Worm (Caenorhabditis elegans): Measurements from ENCODE around the gene ZK1320.11.

The ZK1320.11 gene

ce11 chrII:9684175-9684574 lies 16.8 kb downstream of the ZK1320.11 start:
- TF ChIP-seq ceh-88 (GFP tag; IDR thresholded peaks at IDR 0.05): no peak
- no peak for TF ChIP-seq nhr-90 (tag; optimal IDR thresholded peaks at IDR 0.05; ENCODE audit: poor library complexity)
- no peak for TF ChIP-seq ces-1 (GFP tag; optimal IDR thresholded peaks at IDR 0.05)
- no peak for TF ChIP-seq nhr-77 (tag; optimal IDR thresholded peaks at IDR 0.05)
- TF ChIP-seq ceh-82 (tag; optimal IDR thresholded peaks at IDR 0.05): no peak
- TF ChIP-seq C16A3.4 (tag; optimal IDR thresholded peaks at IDR 0.05): no peak
- TF ChIP-seq lin-14 (GFP tag; optimal IDR thresholded peaks at IDR 0.05): no peak
- TF ChIP-seq elt-2 (tag; optimal IDR thresholded peaks at IDR 0.05): no peak
- TF ChIP-seq isw-1 (GFP tag; IDR thresholded peaks at IDR 0.05): no peak
- TF ChIP-seq pax-3 (tag; optimal IDR thresholded peaks at IDR 0.05): no peak
- TF ChIP-seq sox-4 (tag; optimal IDR thresholded peaks at IDR 0.05): no peak

ce11 chrII:9686663-9687193 lies 19.3 kb downstream of the ZK1320.11 start, which contains the start of gene ZK1320.9:
Gene ZK1320.9, minus strand, starts transcription at chrII:9686713.
- TF ChIP-seq F16B12.6 (tag; optimal IDR thresholded peaks at IDR 0.05): no peak
- no peak for TF ChIP-seq elt-3 (tag; optimal IDR thresholded peaks at IDR 0.05)
- TF ChIP-seq xbp-1 (tag; optimal IDR thresholded peaks at IDR 0.05): peak; percentile 24
- TF ChIP-seq ama-1 (optimal IDR thresholded peaks at IDR 0.05): no peak
- peak; percentile 67 for TF ChIP-seq mep-1 (tag; optimal IDR thresholded peaks at IDR 0.05)
- peak; percentile 63 for TF ChIP-seq rnt-1 (tag; optimal IDR thresholded peaks at IDR 0.05)
- TF ChIP-seq nhr-19 (GFP tag; conservative IDR thresholded peaks at IDR 0.05): peak; percentile 32; the same call in 1 of the 2 replicates
- TF ChIP-seq ztf-4 (tag; optimal IDR thresholded peaks at IDR 0.05): no peak
- peak; percentile 24 for TF ChIP-seq swsn-7 (tag; optimal IDR thresholded peaks at IDR 0.05)
- no peak for TF ChIP-seq hlh-4 (tag; optimal IDR thresholded peaks at IDR 0.05)
- TF ChIP-seq blmp-1 (tag; optimal IDR thresholded peaks at IDR 0.05): peak; percentile 10
- TF ChIP-seq lin-35 (GFP tag; optimal IDR thresholded peaks at IDR 0.05): peak; percentile 40 to 48
- TF ChIP-seq nhr-237 (tag; optimal IDR thresholded peaks at IDR 0.05): peak; percentile 0
- TF ChIP-seq skn-1 (tag; optimal IDR thresholded peaks at IDR 0.05): peak; percentile 30
- peak; percentile 44 for TF ChIP-seq snu-23 (GFP tag; optimal IDR thresholded peaks at IDR 0.05)
- TF ChIP-seq nhr-71 (tag; optimal IDR thresholded peaks at IDR 0.05): peak; percentile 45
- TF ChIP-seq nhr-77 (tag; optimal IDR thresholded peaks at IDR 0.05): peak; percentile 62
- TF ChIP-seq dpl-1 (GFP tag; optimal IDR thresholded peaks at IDR 0.05): peak; percentile 33 to 59 (median 48)
- TF ChIP-seq lin-15B (tag; optimal IDR thresholded peaks at IDR 0.05): peak; percentile 7
- TF ChIP-seq nhr-11 (tag; optimal IDR thresholded peaks at IDR 0.05): peak; percentile 3
- peak; percentile 50 for TF ChIP-seq lin-14 (GFP tag; optimal IDR thresholded peaks at IDR 0.05)
- TF ChIP-seq lsy-2 (tag; optimal IDR thresholded peaks at IDR 0.05): peak; percentile 28 to 51
- no peak for TF ChIP-seq egl-13 (tag; optimal IDR thresholded peaks at IDR 0.05)
- peak; percentile 83 for TF ChIP-seq nhr-20 (tag; optimal IDR thresholded peaks at IDR 0.05)
- TF ChIP-seq efl-1 (optimal IDR thresholded peaks at IDR 0.05): peak; percentile 39 to 50
- peak; percentile 58 to 74 for TF ChIP-seq efl-1 (GFP tag; optimal IDR thresholded peaks at IDR 0.05 in 1 of 2)
- TF ChIP-seq ceh-82 (tag; optimal IDR thresholded peaks at IDR 0.05): peak in 1 of 3 experiments; percentile 10

ce11 chrII:9690067-9690632 lies 22.7 kb downstream of the ZK1320.11 start:
- TF ChIP-seq ceh-8 (GFP tag; optimal IDR thresholded peaks at IDR 0.05) (peak; percentile 96), unc-86 (tag; optimal IDR thresholded peaks at IDR 0.05) (peak; percentile 39), lir-3 (tag; optimal IDR thresholded peaks at IDR 0.05; ENCODE audit: poor library complexity) (no peak), skn-1 (tag; optimal IDR thresholded peaks at IDR 0.05) (no peak), fkh-10 (GFP tag; optimal IDR thresholded peaks at IDR 0.05) (peak; percentile 98), ces-1 (GFP tag; optimal IDR thresholded peaks at IDR 0.05) (peak; percentile 18), mep-1 (tag; optimal IDR thresholded peaks at IDR 0.05) (no peak), egl-13 (tag; optimal IDR thresholded peaks at IDR 0.05) (peak; percentile 7), irx-1 (tag; optimal IDR thresholded peaks at IDR 0.05) (peak; percentile 9), nhr-47 (tag; optimal IDR thresholded peaks at IDR 0.05) (peak; percentile 24), lin-14 (GFP tag; optimal IDR thresholded peaks at IDR 0.05) (peak; percentile 79), lsy-2 (tag; optimal IDR thresholded peaks at IDR 0.05) (peak in 1 of 2 experiments; percentile 30), nhr-71 (tag; optimal IDR thresholded peaks at IDR 0.05) (peak; percentile 28)

All from whole organism, L1 larva.